Fruit fly (Drosophila melanogaster) whole organism, wandering third instar larva: Measurements from ENCODE around the gene Sik2.

ENCODE experiments used
- Abd-B ChIP-seq: fragments of >200 bp; optimal IDR thresholded peaks from 2 replicates; lab custom pipeline; 2017; ENCODE audit warnings: missing biosample characterization, missing genetic modification characterization
- CG32264 ChIP-seq: fragments of 200-800 bp; sonication (Bioruptor generic); optimal IDR thresholded peaks from 2 replicates; lab custom pipeline; 2016; ENCODE audit warnings: missing biosample characterization, missing genetic modification characterization
- CG9705 ChIP-seq: fragments of 200-800 bp; sonication (Bioruptor generic); optimal IDR thresholded peaks from 2 replicates; lab custom pipeline; 2018; ENCODE audit warnings: missing biosample characterization, mild to moderate bottlenecking, missing genetic modification characterization
- CrebA ChIP-seq: fragments of 200-800 bp; sonication (Bioruptor generic); optimal IDR thresholded peaks from 2 replicates; lab custom pipeline; 2016; ENCODE audit warnings: missing biosample characterization, mild to moderate bottlenecking, missing genetic modification characterization, borderline replicate concordance
- Dfd ChIP-seq: fragments of >200 bp; optimal IDR thresholded peaks from 2 replicates; lab custom pipeline; 2017; ENCODE audit warnings: missing biosample characterization, missing genetic modification characterization
- Dif ChIP-seq: fragments of 200-275, 200-300 bp; sonication (Bioruptor generic); optimal IDR thresholded peaks from 2 replicates; lab custom pipeline; 2018; ENCODE audit warnings: missing biosample characterization, missing genetic modification characterization; ENCODE audit not compliant: partially characterized antibody
- HLH106 ChIP-seq: fragments of 200-800 bp; optimal IDR thresholded peaks from 3 replicates; lab custom pipeline; 2019; ENCODE audit warnings: missing biosample characterization, mild to moderate bottlenecking, missing genetic modification characterization, moderate library complexity
- Hnf4 ChIP-seq: fragments of 200-800 bp; sonication (Bioruptor generic); optimal IDR thresholded peaks from 2 replicates; lab custom pipeline; 2016; ENCODE audit warnings: missing biosample characterization, mild to moderate bottlenecking, missing genetic modification characterization
- Hr78 ChIP-seq: fragments of >200 bp; optimal IDR thresholded peaks from 2 replicates; lab custom pipeline; 2017; ENCODE audit warnings: missing biosample characterization, missing genetic modification characterization
- Hr83 ChIP-seq: fragments of 200-300 bp; sonication (Bioruptor generic); optimal IDR thresholded peaks from 2 replicates; lab custom pipeline; 2016; ENCODE audit warnings: missing biosample characterization, mild to moderate bottlenecking, missing genetic modification characterization, moderate library complexity; ENCODE audit not compliant: poor library complexity, severe bottlenecking
- Jra ChIP-seq: sonication (Bioruptor generic); optimal IDR thresholded peaks from 2 replicates; lab custom pipeline; 2016; ENCODE audit warnings: missing biosample characterization, missing genetic modification characterization
- Myc ChIP-seq: fragments of >200 bp; optimal IDR thresholded peaks from 2 replicates; lab custom pipeline; 2017
- N ChIP-seq: fragments of >200 bp; optimal IDR thresholded peaks from 2 replicates; lab custom pipeline; 2018; ENCODE audit warnings: missing biosample characterization, missing external identifiers, missing genetic modification characterization
- OdsH ChIP-seq: fragments of 200-800 bp; sonication (Bioruptor generic); optimal IDR thresholded peaks from 2 replicates; lab custom pipeline; 2016; ENCODE audit warnings: missing biosample characterization, mild to moderate bottlenecking, missing genetic modification characterization
- Rel ChIP-seq, 2 experiments: fragments of 200-800 bp; sonication (Bioruptor generic) in 1 of 2; optimal IDR thresholded peaks; 2 replicates in 1 of 2; 3 replicates in 1 of 2; lab custom pipeline; 2016 to 2019; ENCODE audit warnings: mild to moderate bottlenecking in 2 of 2, missing biosample characterization in 2 of 2, missing genetic modification characterization in 2 of 2, moderate library complexity in 1 of 2
- Sp1 ChIP-seq: fragments of 200-800 bp; sonication (Bioruptor generic); optimal IDR thresholded peaks from 3 replicates; lab custom pipeline; 2019; ENCODE audit warnings: missing biosample characterization, mild to moderate bottlenecking, missing genetic modification characterization, moderate library complexity
- brk ChIP-seq: fragments of 200-800 bp; sonication (Bioruptor generic); optimal IDR thresholded peaks from 2 replicates; lab custom pipeline; 2016; ENCODE audit warnings: missing biosample characterization, mild to moderate bottlenecking, missing genetic modification characterization
- dl ChIP-seq, 2 experiments: fragments of 175-275, 200-275 bp in 1 of 2; fragments of 200-275 bp in 1 of 2; sonication (Bioruptor generic); optimal IDR thresholded peaks; lab custom pipeline; 2018; ENCODE audit warnings: mild to moderate bottlenecking in 2 of 2, missing biosample characterization in 2 of 2, missing genetic modification characterization in 2 of 2, moderate library complexity in 2 of 2; ENCODE audit not compliant: partially characterized antibody in 2 of 2, insufficient read depth in 1 of 2
- dmrt93B ChIP-seq: fragments of 200-800 bp; sonication (Bioruptor generic); optimal IDR thresholded peaks from 2 replicates; lab custom pipeline; 2018; ENCODE audit warnings: missing biosample characterization, mild to moderate bottlenecking, missing genetic modification characterization
- dsf ChIP-seq: sonication (Bioruptor generic); optimal IDR thresholded peaks from 2 replicates; lab custom pipeline; 2016; ENCODE audit warnings: missing biosample characterization, missing genetic modification characterization, borderline replicate concordance
- ey ChIP-seq: fragments of 200-800 bp; sonication (Bioruptor generic); optimal IDR thresholded peaks from 2 replicates; lab custom pipeline; 2016; ENCODE audit warnings: missing biosample characterization, missing genetic modification characterization
- foxo ChIP-seq, 2 experiments: fragments of 200-800 bp; sonication (Bioruptor generic); optimal IDR thresholded peaks; 2 replicates in 1 of 2; 3 replicates in 1 of 2; lab custom pipeline; 2016 to 2017; ENCODE audit warnings: missing biosample characterization in 2 of 2, missing genetic modification characterization in 2 of 2
- fru ChIP-seq: fragments of 200-800 bp; sonication (Bioruptor generic); optimal IDR thresholded peaks from 3 replicates; lab custom pipeline; 2016; ENCODE audit warnings: missing biosample characterization, mild to moderate bottlenecking, missing genetic modification characterization
- h ChIP-seq: fragments of 200-800 bp; sonication (Bioruptor generic); optimal IDR thresholded peaks from 3 replicates; lab custom pipeline; 2016; ENCODE audit warnings: missing biosample characterization, mild to moderate bottlenecking, missing genetic modification characterization
- jim ChIP-seq: fragments of 175-275, 200-325 bp; sonication (Bioruptor generic); optimal IDR thresholded peaks from 2 replicates; lab custom pipeline; 2016; ENCODE audit warnings: missing biosample characterization, mild to moderate bottlenecking, missing genetic modification characterization
- lola ChIP-seq: fragments of >200 bp; optimal IDR thresholded peaks from 2 replicates; lab custom pipeline; 2017; ENCODE audit warnings: missing biosample characterization, missing genetic modification characterization
- pan ChIP-seq: fragments of >200 bp; optimal IDR thresholded peaks from 2 replicates; lab custom pipeline; 2017
- psq ChIP-seq: fragments of 200-800 bp; sonication (Bioruptor generic); optimal IDR thresholded peaks from 3 replicates; lab custom pipeline; 2017; ENCODE audit warnings: missing biosample characterization, mild to moderate bottlenecking, missing genetic modification characterization, moderate library complexity
- rgr ChIP-seq: fragments of 200-800 bp; sonication (Bioruptor generic); optimal IDR thresholded peaks from 3 replicates; lab custom pipeline; 2016; ENCODE audit warnings: missing biosample characterization, mild to moderate bottlenecking, missing genetic modification characterization
- sv ChIP-seq: fragments of 200-800 bp; sonication (Bioruptor generic); optimal IDR thresholded peaks from 3 replicates; lab custom pipeline; 2016; ENCODE audit warnings: missing biosample characterization, missing genetic modification characterization
- tai ChIP-seq: sonication (Bioruptor generic); optimal IDR thresholded peaks from 2 replicates; lab custom pipeline; 2016; ENCODE audit warnings: missing biosample characterization, missing genetic modification characterization
- usp ChIP-seq: fragments of >200 bp; optimal IDR thresholded peaks from 2 replicates; lab custom pipeline; 2017; ENCODE audit warnings: missing biosample characterization, missing genetic modification characterization
- woc ChIP-seq: sonication (Bioruptor generic); optimal IDR thresholded peaks from 2 replicates; lab custom pipeline; 2016; ENCODE audit warnings: missing biosample characterization, mild to moderate bottlenecking, missing genetic modification characterization

Gene Sik2

dm6 chrX:2080367-2080927 lies 18.7 kb upstream of the Sik2 start, which contains the start of the genes CG16903 and Unc-76:
Gene CG16903, minus strand, starts transcription at chrX:2080405.
Gene Unc-76, plus strand, starts transcription at chrX:2080610.
- TF ChIP-seq pan (lab: Kevin White, UChicago) (no peak), Hnf4 (GFP tag; lab: Kevin White, UChicago) (no peak), woc (peak; percentile 6), lola (GFP tag; lab: Kevin White, UChicago) (no peak), Abd-B (GFP tag; lab: Kevin White, UChicago) (no peak), Sp1 (peak; percentile 60), rgr (GFP tag; lab: Kevin White, UChicago) (peak; percentile 55), Dif (GFP tag; lab: Kevin White, UChicago) (peak; percentile 59), dsf (GFP tag; lab: Kevin White, UChicago) (no peak), CG32264 (GFP tag; lab: Kevin White, UChicago) (no peak), dl (GFP tag; optimal IDR thresholded peaks at IDR 0.05; lab: Kevin White, UChicago; ENCODE audit: insufficient read depth in 1 of 2, partially characterized antibody in 2 of 2) (peak in 1 of 2 experiments; percentile 32), Hr83 (no peak), fru (peak; percentile 22), Rel (GFP tag; optimal IDR thresholded peaks at IDR 0.05; lab: Kevin White, UChicago) (no peak), Rel (tag; optimal IDR thresholded peaks at IDR 0.05; lab: Kevin White, UChicago) (peak; percentile 79), dmrt93B (GFP tag; lab: Kevin White, UChicago) (peak; percentile 6), Myc (peak; percentile 0), OdsH (peak; percentile 7), N (no peak), foxo (GFP tag; optimal IDR thresholded peaks at IDR 0.05; lab: Kevin White, UChicago) (peak in 1 of 2 experiments; percentile 19), jim (GFP tag; lab: Kevin White, UChicago) (no peak), sv (GFP tag; lab: Kevin White, UChicago) (no peak), tai (GFP tag; lab: Kevin White, UChicago) (no peak), usp (GFP tag; lab: Kevin White, UChicago) (no peak), ey (GFP tag; lab: Kevin White, UChicago) (no peak), h (peak; percentile 51), psq (GFP tag; lab: Kevin White, UChicago) (no peak), CG9705 (GFP tag; lab: Kevin White, UChicago) (no peak), Jra (GFP tag; lab: Kevin White, UChicago) (peak; percentile 6), Hr78 (GFP tag; lab: Kevin White, UChicago) (no peak), brk (GFP tag; lab: Kevin White, UChicago) (no peak), HLH106 (tag; lab: Kevin White, UChicago) (peak; percentile 45)

DNA sequence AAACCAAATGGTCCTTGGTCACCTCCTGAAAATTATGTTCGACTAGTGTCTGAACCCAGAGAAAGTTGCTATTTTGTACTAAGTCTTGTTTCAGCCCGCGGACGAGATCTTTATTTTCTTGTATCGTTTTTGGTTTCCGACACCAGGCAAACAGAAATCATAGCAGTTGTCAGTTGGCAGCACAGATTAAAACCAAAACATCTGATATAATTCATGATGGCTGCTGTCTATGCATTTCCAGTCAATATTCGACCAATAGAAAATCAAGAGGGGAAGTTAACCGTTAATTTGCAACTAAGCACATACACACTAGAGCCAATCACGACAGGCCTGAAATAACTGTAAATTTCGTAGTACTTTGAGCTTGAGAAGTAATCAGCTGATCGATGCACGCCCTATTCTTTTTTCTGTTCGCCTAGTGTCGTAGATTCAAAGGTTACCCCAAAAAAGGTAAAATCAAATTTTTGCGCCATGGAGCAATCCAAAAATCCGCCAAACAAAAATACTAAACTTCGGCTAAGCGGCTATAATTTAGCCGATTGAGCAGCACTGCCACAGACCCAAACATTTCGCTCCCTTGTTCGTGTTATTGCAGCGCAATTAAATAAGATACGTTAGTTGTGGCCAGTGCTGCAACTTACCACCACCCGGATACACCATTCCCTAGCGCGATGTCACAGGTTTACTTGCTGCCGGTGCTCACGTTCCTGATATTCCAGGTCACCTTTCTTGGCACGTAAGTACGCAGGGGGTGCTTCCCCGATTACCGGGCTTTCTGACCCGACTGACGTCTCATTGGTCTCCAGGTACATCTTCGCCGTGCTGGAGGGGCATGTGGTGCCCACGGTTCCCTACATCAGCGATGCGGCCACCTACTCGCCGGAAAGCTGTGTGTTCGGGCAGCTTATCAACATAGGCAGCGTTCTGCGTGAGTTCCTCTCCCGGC lies 15.0 kb upstream of the Sik2 start, which contains the start of gene CG4025:
Gene CG4025, plus strand, starts transcription at position 555 of the 946 bp plus-strand sequence.
- TF ChIP-seq Jra (GFP tag; lab: Kevin White, UChicago) (peak; percentile 48), lola (GFP tag; lab: Kevin White, UChicago) (no peak), Dfd (no peak), dmrt93B (GFP tag; lab: Kevin White, UChicago) (no peak), CrebA (GFP tag; lab: Kevin White, UChicago) (no peak), Rel (GFP tag; optimal IDR thresholded peaks at IDR 0.05; lab: Kevin White, UChicago) (no peak), Rel (tag; optimal IDR thresholded peaks at IDR 0.05; lab: Kevin White, UChicago) (peak; percentile 98), Myc (peak; percentile 83)
- TF ChIP-seq, all 38 proteins: peak for 3

DNA sequence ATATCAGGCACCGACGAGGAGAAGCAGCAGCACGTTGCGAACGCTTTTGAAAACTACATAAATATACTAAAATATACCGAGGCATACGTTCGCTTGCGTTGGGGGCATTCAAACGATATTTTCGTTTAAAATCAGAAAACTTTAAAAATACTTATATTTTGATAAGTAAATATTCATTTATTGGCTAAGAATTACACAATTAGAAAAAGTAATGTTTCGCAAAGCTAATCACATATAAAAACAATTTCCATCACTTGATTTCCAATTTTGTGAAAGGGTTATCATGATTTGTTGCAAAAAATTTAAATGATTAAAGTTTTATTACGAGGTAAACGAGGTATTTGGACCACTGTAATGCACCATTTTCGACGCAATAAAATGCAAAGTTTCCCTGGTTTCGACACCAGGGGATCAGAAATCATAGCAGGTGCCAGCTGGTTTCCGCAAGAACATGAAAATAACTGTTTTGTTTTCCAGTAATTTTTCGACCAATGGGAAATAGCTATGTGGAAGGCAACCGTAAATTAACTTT lies 14.2 kb upstream of the Sik2 start, which contains the start of gene CG4045:
Gene CG4045, minus strand, starts transcription at position 55 of the 532 bp plus-strand sequence.
- TF ChIP-seq Rel (GFP tag; optimal IDR thresholded peaks at IDR 0.05; lab: Kevin White, UChicago) (no peak), Rel (tag; optimal IDR thresholded peaks at IDR 0.05; lab: Kevin White, UChicago) (peak; percentile 30), dmrt93B (GFP tag; lab: Kevin White, UChicago) (no peak), HLH106 (tag; lab: Kevin White, UChicago) (peak; percentile 0), fru (peak; percentile 9), lola (GFP tag; lab: Kevin White, UChicago) (no peak), Myc (peak; percentile 10), foxo (GFP tag; optimal IDR thresholded peaks at IDR 0.05; lab: Kevin White, UChicago) (peak in 1 of 2 experiments; percentile 1)
- TF ChIP-seq, all 38 proteins: peak for 5
